Fruit fly (Drosophila melanogaster) whole organism, adult: ENCODE results near the gene CG9519.
A peak's percentile ranks its signal among the peaks of the same experiment; 100 is the strongest.

Source experiments
- CG11617 ChIP-seq: fragments of 200-800 bp; sonication (Bioruptor generic); optimal IDR thresholded peaks from 2 replicates; lab custom pipeline; 2017; ENCODE audit warnings: mild to moderate bottlenecking, missing biosample characterization, missing genetic modification reagents, missing genetic modification characterization
- CG12768 ChIP-seq: fragments of 200-800 bp; sonication (Bioruptor generic); optimal IDR thresholded peaks from 2 replicates; lab custom pipeline; 2017; ENCODE audit warnings: missing biosample characterization, missing genetic modification characterization, mild to moderate bottlenecking, moderate library complexity, missing genetic modification reagents
- CG14711 ChIP-seq: fragments of 200-800 bp; sonication (Bioruptor generic); optimal IDR thresholded peaks from 2 replicates; lab custom pipeline; 2018; ENCODE audit warnings: missing biosample characterization, mild to moderate bottlenecking, missing genetic modification characterization, moderate library complexity
- CG7101 ChIP-seq: fragments of 200-800 bp; sonication (Bioruptor generic); optimal IDR thresholded peaks from 2 replicates; lab custom pipeline; 2018; ENCODE audit warnings: missing biosample characterization, mild to moderate bottlenecking, missing genetic modification characterization, moderate library complexity
- bab1 ChIP-seq: fragments of 200-800 bp; sonication (Bioruptor generic); optimal IDR thresholded peaks from 3 replicates; lab custom pipeline; 2019; ENCODE audit warnings: missing biosample characterization, mild to moderate bottlenecking, missing genetic modification characterization, moderate library complexity
- cic ChIP-seq: fragments of 200-800 bp; sonication (Bioruptor generic); optimal IDR thresholded peaks from 2 replicates; lab custom pipeline; 2017; ENCODE audit warnings: missing biosample characterization, mild to moderate bottlenecking, missing genetic modification characterization, moderate library complexity
- kay ChIP-seq: fragments of 200-800 bp; sonication (Bioruptor generic); peaks from one replicate; lab custom pipeline; 2016; ENCODE audit warnings: missing biosample characterization, missing genetic modification characterization, borderline replicate concordance
- ovo ChIP-seq: fragments of 200-800 bp; sonication (Bioruptor generic); optimal IDR thresholded peaks from 2 replicates; lab custom pipeline; 2016; ENCODE audit warnings: missing biosample characterization, missing genetic modification characterization

DNA sequence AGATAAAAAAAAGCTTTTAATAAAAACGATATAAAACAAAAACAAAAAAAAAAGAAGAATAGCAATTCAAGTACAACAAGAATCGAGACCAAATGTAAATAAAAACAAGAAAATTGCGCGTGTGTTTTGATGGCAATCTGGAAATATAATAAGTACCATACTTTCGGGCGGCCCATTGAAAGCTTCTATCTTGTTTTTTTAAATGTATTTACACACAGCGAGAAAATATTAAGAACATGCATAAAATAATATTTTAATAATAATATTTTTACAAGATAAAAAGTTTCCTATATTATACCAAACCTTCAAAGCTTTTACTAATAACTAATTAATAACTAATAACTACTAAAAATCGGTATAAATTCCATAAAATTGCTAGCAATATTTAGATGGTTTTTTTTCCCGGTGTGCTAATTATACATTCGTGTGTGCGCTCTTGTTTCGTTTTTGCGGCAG, 15.7 kb downstream of the CG9519 start:
- peak; percentile 10 for TF ChIP-seq bab1 (GFP tag; lab: Kevin White, UChicago)
- peak; percentile 37 for TF ChIP-seq CG14711 (tag; lab: Kevin White, UChicago)
- TF ChIP-seq CG11617 (GFP tag; lab: Kevin White, UChicago): no peak
- TF ChIP-seq kay (GFP tag; lab: Kevin White, UChicago): peak; percentile 93
- TF ChIP-seq CG12768 (GFP tag; lab: Kevin White, UChicago): no peak
- TF ChIP-seq CG7101 (tag; lab: Kevin White, UChicago): peak; percentile 37
- no peak for TF ChIP-seq ovo
- no peak for TF ChIP-seq cic (GFP tag; lab: Kevin White, UChicago)
